Worm (Caenorhabditis elegans) whole organism, L4/young adult: ENCODE data around the gene F16B12.7.

Experiments
- W03F9.2 ChIP-seq: fragments of 150-350 bp; optimal IDR thresholded peaks from 2 replicates; lab custom pipeline; 2014; ENCODE audit warnings: missing biosample characterization, missing genetic modification characterization
- dao-5 ChIP-seq: sonication (generic microtip); optimal IDR thresholded peaks from 2 replicates; lab custom pipeline; 2016; ENCODE audit warnings: missing genotype, missing genetic modification characterization, moderate library complexity, missing compliant biosample characterization
- him-1 ChIP-seq: sonication (generic microtip); optimal IDR thresholded peaks from 2 replicates; lab custom pipeline; 2016; ENCODE audit warnings: missing genotype, missing genetic modification reagents, missing genetic modification characterization, missing compliant biosample characterization

Gene F16B12.7

DNA sequence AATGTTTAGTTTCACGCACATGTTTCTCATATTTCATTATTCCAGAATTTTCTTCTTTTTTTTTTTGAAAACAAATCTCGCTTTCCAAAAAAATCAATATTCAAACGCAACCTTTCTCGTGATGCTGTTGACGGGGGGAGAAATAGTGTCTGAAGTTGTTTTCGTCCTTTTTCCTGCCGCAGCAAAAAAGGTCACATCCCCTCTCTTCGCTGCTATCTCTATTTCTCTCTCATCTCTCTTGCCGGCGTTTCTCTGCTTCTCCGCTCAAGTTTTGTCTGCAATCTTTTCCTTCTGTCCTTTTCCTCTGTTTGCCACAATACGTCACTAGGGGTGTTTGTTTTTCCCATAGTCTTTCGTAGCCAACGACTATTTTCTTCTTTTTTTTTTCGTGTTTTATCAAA is 38.4 kb downstream of the F16B12.7 start:
- TF ChIP-seq dao-5 (no peak), W03F9.2 (tag; lab: Kevin White, UChicago) (peak; percentile 77), him-1 (tag; lab: Kevin White, UChicago) (peak; percentile 30)

- TF ChIP-seq W03F9.2 (tag; lab: Kevin White, UChicago) (no peak), him-1 (tag; lab: Kevin White, UChicago) (no peak), dao-5 (no peak)
Observed at ce11 chrX:14147400-14147799, 39.1 kb downstream of the F16B12.7 start, which contains the start of gene akt-2. Gene akt-2 (plus strand): TSS chrX:14147700.

- TF ChIP-seq him-1 (tag; lab: Kevin White, UChicago) = no peak
Observed at ce11 chrX:14152644-14153043, 44.3 kb downstream of the F16B12.7 start.

DNA sequence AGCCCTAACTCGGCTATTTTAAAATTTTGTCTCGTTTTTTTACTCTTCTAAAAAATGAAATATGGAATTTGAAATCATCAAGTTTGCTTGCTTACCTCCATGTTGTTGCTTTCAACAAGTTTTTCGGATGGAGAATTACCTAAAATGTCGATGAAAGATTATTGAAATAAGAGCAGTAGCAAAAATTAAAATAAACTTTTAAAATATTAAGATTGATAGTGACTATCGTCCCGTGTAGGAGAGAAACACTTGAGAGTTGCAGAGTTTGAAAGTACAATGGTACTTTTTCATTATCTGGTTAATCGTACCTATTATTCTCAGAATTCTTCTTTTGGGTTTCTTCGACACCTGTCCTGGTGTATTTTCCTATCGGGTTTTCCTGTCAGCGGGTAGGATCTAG is 48.6 kb downstream of the F16B12.7 start, which contains the start of gene ceh-90:
Gene ceh-90, minus strand, starts transcription at position 101 of the 400 bp plus-strand sequence.
- no peak for TF ChIP-seq dao-5
- no peak for TF ChIP-seq W03F9.2 (tag; lab: Kevin White, UChicago)
- TF ChIP-seq him-1 (tag; lab: Kevin White, UChicago) = no peak
